Worm (Caenorhabditis elegans) whole organism, L4 larva: ENCODE measurements around the gene K04G7.1.

Source experiments
- ces-1 ChIP-seq: fragments of 150-350 bp; sonication (generic microtip); optimal IDR thresholded peaks from 4 replicates; lab custom pipeline; 2014; ENCODE audit warnings: missing biosample characterization, missing genetic modification reagents, missing genetic modification characterization
- lin-13 ChIP-seq: fragments of 150-350 bp; optimal IDR thresholded peaks from 2 replicates; lab custom pipeline; 2014; ENCODE audit warnings: missing biosample characterization, missing genetic modification reagents, missing genetic modification characterization
- lin-15B ChIP-seq: fragments of 150-350 bp; sonication (generic microtip); optimal IDR thresholded peaks from 3 replicates; lab custom pipeline; 2014; ENCODE audit warnings: missing biosample characterization, missing genetic modification characterization

DNA sequence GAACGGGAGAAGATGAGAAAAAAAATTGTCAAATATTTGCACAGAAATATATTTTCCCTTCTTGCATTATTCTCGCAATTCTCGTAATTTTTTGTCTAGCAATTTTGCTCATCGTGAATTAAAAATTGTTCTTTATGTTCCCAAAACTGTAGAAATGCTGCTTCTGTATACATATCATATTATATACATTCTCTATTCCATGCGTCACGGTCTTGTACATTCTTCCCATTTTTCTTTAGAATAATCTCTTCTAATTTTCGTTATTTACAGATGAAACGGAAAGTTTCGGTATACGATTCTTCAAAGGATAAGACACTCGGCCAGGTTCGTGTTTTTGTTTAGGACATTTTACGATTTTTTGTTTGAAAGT, 5.0 kb downstream of the K04G7.1 start, which contains the start of gene acs-4:
- TF ChIP-seq ces-1 (GFP tag; lab: Kevin White, UChicago) (no peak), lin-15B (tag; lab: Kevin White, UChicago) (no peak), lin-13 (no peak)
